Fruit fly (Drosophila melanogaster): Measurements from ENCODE around the gene fng.

Gene fng

dm6 chr3L:20950520-20951135 is 1.3 kb upstream of the fng start (continued):
- TF ChIP-seq Pdp1 (GFP tag; optimal IDR thresholded peaks at IDR 0.05) (no peak), tx (GFP tag; optimal IDR thresholded peaks at IDR 0.05) (no peak), CG10979 (tag; optimal IDR thresholded peaks at IDR 0.05) (peak; percentile 54), CG17359 (tag; optimal IDR thresholded peaks at IDR 0.05) (no peak), fu2 (GFP tag; optimal IDR thresholded peaks at IDR 0.05) (no peak), Dll (GFP tag; IDR thresholded peaks at IDR 0.05; ENCODE audit: partially characterized antibody) (no peak), CG4617 (GFP tag; optimal IDR thresholded peaks at IDR 0.05; ENCODE audit: borderline replicate concordance) (no peak), sob (GFP tag; IDR thresholded peaks at IDR 0.05) (no peak), fru (optimal IDR thresholded peaks at IDR 0.05) (no peak), Scr (GFP tag; IDR thresholded peaks at IDR 0.05; ENCODE audit: partially characterized antibody) (no peak), CG12744 (GFP tag; optimal IDR thresholded peaks at IDR 0.05) (no peak), Ptx1 (GFP tag; IDR thresholded peaks at IDR 0.05) (no peak), CG9817 (tag; optimal IDR thresholded peaks at IDR 0.05) (no peak), D (optimal IDR thresholded peaks at IDR 0.05) (no peak), D (GFP tag; optimal IDR thresholded peaks at IDR 0.05) (peak; percentile 51), onecut (GFP tag; IDR thresholded peaks at IDR 0.05) (no peak), CG8388 (GFP tag; optimal IDR thresholded peaks at IDR 0.05) (peak; percentile 13), mld (GFP tag; IDR thresholded peaks at IDR 0.05; ENCODE audit: partially characterized antibody) (no peak), Dp (GFP tag; optimal IDR thresholded peaks at IDR 0.05) (no peak), fd96Cb (tag; optimal IDR thresholded peaks at IDR 0.05) (peak; percentile 37), ase (GFP tag; IDR thresholded peaks at IDR 0.05) (no peak), Kr (GFP tag; optimal IDR thresholded peaks at IDR 0.05) (no peak), CG33213 (GFP tag; optimal IDR thresholded peaks at IDR 0.05) (no peak), ATbp (GFP tag; optimal IDR thresholded peaks at IDR 0.05) (peak; percentile 7), CG6254 (GFP tag; optimal IDR thresholded peaks at IDR 0.05) (peak; percentile 15), bowl (GFP tag; IDR thresholded peaks at IDR 0.05) (no peak), CG2120 (GFP tag; optimal IDR thresholded peaks at IDR 0.05) (no peak), stwl (tag; optimal IDR thresholded peaks at IDR 0.05) (no peak), sc (optimal IDR thresholded peaks at IDR 0.05) (no peak), sc (GFP tag; optimal IDR thresholded peaks at IDR 0.05) (peak; percentile 61), CG17361 (GFP tag; IDR thresholded peaks at IDR 0.05) (peak; percentile 10; the same call in 1 of the 3 replicates), crp (GFP tag; optimal IDR thresholded peaks at IDR 0.05) (no peak), Mes4 (GFP tag; optimal IDR thresholded peaks at IDR 0.05) (no peak), NFAT (GFP tag; IDR thresholded peaks at IDR 0.05) (no peak), croc (GFP tag; conservative IDR thresholded peaks at IDR 0.05) (peak; percentile 12; the same call in 1 of the 3 replicates), bcd (GFP tag; optimal IDR thresholded peaks at IDR 0.05) (peak; percentile 14), CG5180 (GFP tag; optimal IDR thresholded peaks at IDR 0.05) (no peak), CG6654 (GFP tag; optimal IDR thresholded peaks at IDR 0.05) (peak; percentile 13), inv (GFP tag; IDR thresholded peaks at IDR 0.05; ENCODE audit: partially characterized antibody) (no peak), abd-A (tag; optimal IDR thresholded peaks at IDR 0.05) (no peak), kah (GFP tag; optimal IDR thresholded peaks at IDR 0.05) (no peak), Lhr (GFP tag; optimal IDR thresholded peaks at IDR 0.05) (no peak), Spps (tag; optimal IDR thresholded peaks at IDR 0.05) (no peak), CG17328 (GFP tag; IDR thresholded peaks at IDR 0.05) (peak; percentile 31; the same call in 1 of the 2 replicates), CG14965 (GFP tag; optimal IDR thresholded peaks at IDR 0.05; ENCODE audit: borderline replicate concordance) (no peak), fd3F (GFP tag; optimal IDR thresholded peaks at IDR 0.05) (no peak), HLH54F (GFP tag; optimal IDR thresholded peaks at IDR 0.05) (no peak), hth (optimal IDR thresholded peaks at IDR 0.05) (no peak), CG30020 (tag; optimal IDR thresholded peaks at IDR 0.05) (no peak), Bteb2 (GFP tag; optimal IDR thresholded peaks at IDR 0.05) (no peak)

Data from whole organism, embryonic.